Worm (Caenorhabditis elegans) whole organism, late embryonic: ENCODE measurements around the gene srx-134.

ENCODE experiments used
- C08G9.2 ChIP-seq: sonication (generic microtip); optimal IDR thresholded peaks from 2 replicates; lab custom pipeline; 2016; ENCODE audit warnings: mild to moderate bottlenecking, missing genetic modification characterization, moderate library complexity, missing compliant biosample characterization
- C38D4.7 ChIP-seq: fragments of 200-800 bp; sonication (Bioruptor generic); optimal IDR thresholded peaks from 2 replicates; lab custom pipeline; 2018; ENCODE audit warnings: mild to moderate bottlenecking, missing genetic modification characterization, moderate library complexity, missing compliant biosample characterization
- F13H6.1 ChIP-seq: sonication (generic microtip); optimal IDR thresholded peaks from 2 replicates; lab custom pipeline; 2016; ENCODE audit warnings: missing genetic modification characterization, missing compliant biosample characterization
- K02D7.2 ChIP-seq: sonication (generic microtip); optimal IDR thresholded peaks from 2 replicates; lab custom pipeline; 2017; ENCODE audit warnings: mild to moderate bottlenecking, missing genetic modification characterization, missing compliant biosample characterization
- K09A11.1 ChIP-seq: sonication (generic microtip); optimal IDR thresholded peaks from 2 replicates; lab custom pipeline; 2017; ENCODE audit warnings: antibody characterized with exemption, mild to moderate bottlenecking, missing genetic modification characterization, missing compliant biosample characterization; ENCODE audit not compliant: insufficient read depth
- T23F11.4 ChIP-seq: fragments of 200-800 bp; sonication (Bioruptor generic); optimal IDR thresholded peaks from 2 replicates; lab custom pipeline; 2018; ENCODE audit warnings: mild to moderate bottlenecking, missing genetic modification characterization, missing compliant biosample characterization
- Y22D7AL.16 ChIP-seq: sonication (generic microtip); optimal IDR thresholded peaks from 2 replicates; lab custom pipeline; 2016; ENCODE audit warnings: missing genetic modification characterization, missing compliant biosample characterization
- ama-1 ChIP-seq: fragments of 150-350 bp; optimal IDR thresholded peaks from 2 replicates; lab custom pipeline; 2014
- ceh-19 ChIP-seq: fragments of 200-800 bp; sonication (Bioruptor generic); optimal IDR thresholded peaks from 2 replicates; lab custom pipeline; 2018; ENCODE audit warnings: mild to moderate bottlenecking, missing genetic modification characterization, missing compliant biosample characterization
- ceh-22 ChIP-seq: sonication (generic microtip); optimal IDR thresholded peaks from 2 replicates; lab custom pipeline; 2017; ENCODE audit warnings: missing biosample characterization, missing genetic modification characterization
- ceh-30 ChIP-seq: fragments of 150-350 bp; optimal IDR thresholded peaks from 2 replicates; lab custom pipeline; 2014; ENCODE audit warnings: missing biosample characterization, missing genetic modification characterization
- ceh-34 ChIP-seq: sonication (generic microtip); optimal IDR thresholded peaks from 2 replicates; lab custom pipeline; 2016; ENCODE audit warnings: mild to moderate bottlenecking, missing genetic modification characterization, missing compliant biosample characterization
- ceh-6 ChIP-seq: fragments of 200-800 bp; sonication (Bioruptor generic); optimal IDR thresholded peaks from 2 replicates; lab custom pipeline; 2018; ENCODE audit warnings: mild to moderate bottlenecking, missing genetic modification characterization, missing compliant biosample characterization
- ceh-9 ChIP-seq: sonication (generic microtip); optimal IDR thresholded peaks from 2 replicates; lab custom pipeline; 2016; ENCODE audit warnings: mild to moderate bottlenecking, missing genetic modification characterization, inconsistent platforms, missing compliant biosample characterization
- che-1 ChIP-seq: sonication (generic microtip); optimal IDR thresholded peaks from 2 replicates; lab custom pipeline; 2016; ENCODE audit warnings: mild to moderate bottlenecking, missing genetic modification characterization, missing compliant biosample characterization
- elt-2 ChIP-seq: sonication (generic microtip); optimal IDR thresholded peaks from 2 replicates; lab custom pipeline; 2016; ENCODE audit warnings: missing genetic modification reagents, missing genetic modification characterization, missing compliant biosample characterization
- elt-4 ChIP-seq: sonication (generic microtip); optimal IDR thresholded peaks from 2 replicates; lab custom pipeline; 2016; ENCODE audit warnings: missing genetic modification characterization, missing compliant biosample characterization
- ets-4 ChIP-seq: sonication (generic microtip); optimal IDR thresholded peaks from 2 replicates; lab custom pipeline; 2016; ENCODE audit warnings: missing genetic modification characterization, missing compliant biosample characterization
- eyg-1 ChIP-seq: sonication (generic microtip); optimal IDR thresholded peaks from 2 replicates; lab custom pipeline; 2016; ENCODE audit warnings: missing genotype, missing genetic modification characterization, missing compliant biosample characterization
- fkh-6 ChIP-seq: sonication (generic microtip); optimal IDR thresholded peaks from 2 replicates; lab custom pipeline; 2016; ENCODE audit warnings: missing genetic modification characterization, missing compliant biosample characterization
- hlh-15 ChIP-seq: sonication (generic microtip); optimal IDR thresholded peaks from 2 replicates; lab custom pipeline; 2016; ENCODE audit warnings: missing genetic modification characterization, missing compliant biosample characterization
- hlh-30 ChIP-seq: sonication (generic microtip); optimal IDR thresholded peaks from 2 replicates; lab custom pipeline; 2017; ENCODE audit warnings: antibody characterized with exemption, missing genetic modification characterization, missing compliant biosample characterization; ENCODE audit not compliant: insufficient read depth
- hlh-6 ChIP-seq: sonication (generic microtip); optimal IDR thresholded peaks from 2 replicates; lab custom pipeline; 2016; ENCODE audit warnings: missing genotype, missing genetic modification characterization, missing compliant biosample characterization
- lim-6 ChIP-seq: sonication (generic microtip); optimal IDR thresholded peaks from 2 replicates; lab custom pipeline; 2016; ENCODE audit warnings: missing genetic modification characterization, missing compliant biosample characterization
- lin-11 ChIP-seq: fragments of 200-800 bp; sonication (Bioruptor generic); optimal IDR thresholded peaks from 2 replicates; lab custom pipeline; 2018; ENCODE audit warnings: mild to moderate bottlenecking, missing genetic modification characterization, missing compliant biosample characterization
- madf-2 ChIP-seq: sonication (generic microtip); optimal IDR thresholded peaks from 2 replicates; lab custom pipeline; 2017; ENCODE audit warnings: missing genetic modification characterization, missing compliant biosample characterization
- mec-3 ChIP-seq: sonication (generic microtip); optimal IDR thresholded peaks from 2 replicates; lab custom pipeline; 2016; ENCODE audit warnings: borderline replicate concordance, missing genetic modification characterization, missing compliant biosample characterization
- odd-2 ChIP-seq: sonication (generic microtip); optimal IDR thresholded peaks from 2 replicates; lab custom pipeline; 2017; ENCODE audit warnings: antibody characterized with exemption, mild to moderate bottlenecking, missing genetic modification characterization, missing compliant biosample characterization
- pag-3 ChIP-seq: sonication (generic microtip); optimal IDR thresholded peaks from 2 replicates; lab custom pipeline; 2016; ENCODE audit warnings: missing compliant biosample characterization, missing genetic modification characterization, borderline replicate concordance
- pha-2 ChIP-seq: sonication (generic microtip); optimal IDR thresholded peaks from 2 replicates; lab custom pipeline; 2017; ENCODE audit warnings: mild to moderate bottlenecking, missing genetic modification characterization, missing compliant biosample characterization
- pha-4 ChIP-seq: fragments of 150-350 bp; optimal IDR thresholded peaks from 2 replicates; lab custom pipeline; 2018; ENCODE audit warnings: missing biosample characterization, missing genetic modification reagents, missing genetic modification characterization
- rnt-1 ChIP-seq: sonication (generic microtip); optimal IDR thresholded peaks from 2 replicates; lab custom pipeline; 2016; ENCODE audit warnings: missing genetic modification characterization, missing compliant biosample characterization
- sox-2 ChIP-seq: fragments of 200-800 bp; sonication (Bioruptor generic); IDR thresholded peaks from 2 replicates; pipeline ENCODE4 v1.3.6; 2022; ENCODE audit warnings: missing genetic modification reagents, missing genetic modification characterization, missing compliant biosample characterization
- sox-4 ChIP-seq: sonication (generic microtip); optimal IDR thresholded peaks from 2 replicates; lab custom pipeline; 2017; ENCODE audit warnings: mild to moderate bottlenecking, missing genetic modification characterization, inconsistent platforms, missing compliant biosample characterization
- tbx-2 ChIP-seq: sonication (generic microtip); optimal IDR thresholded peaks from 2 replicates; lab custom pipeline; 2016; ENCODE audit warnings: missing genetic modification characterization, missing compliant biosample characterization
- ttx-3 ChIP-seq: sonication (generic microtip); optimal IDR thresholded peaks from 2 replicates; lab custom pipeline; 2016; ENCODE audit warnings: missing genetic modification reagents, missing genetic modification characterization, missing compliant biosample characterization
- unc-3 ChIP-seq, 2 experiments: fragments of 200-800 bp in 1 of 2; sonication (Bioruptor generic) in 1 of 2; sonication (generic microtip) in 1 of 2; conservative IDR thresholded peaks in 1 of 2; optimal IDR thresholded peaks in 1 of 2; 2 replicates each; pipeline versions ENCODE4 v1.3.6 to Lab custom; 2016 to 2022; ENCODE audit warnings: missing compliant biosample characterization in 2 of 2, missing genetic modification characterization in 2 of 2, missing genetic modification reagents in 1 of 2
- unc-55 ChIP-seq: sonication (generic microtip); optimal IDR thresholded peaks from 2 replicates; lab custom pipeline; 2017; ENCODE audit warnings: missing biosample characterization, missing genetic modification reagents, missing genetic modification characterization
- unc-86 ChIP-seq: sonication (generic microtip); optimal IDR thresholded peaks from 2 replicates; lab custom pipeline; 2016; ENCODE audit warnings: missing genetic modification characterization, missing compliant biosample characterization
- zip-5 ChIP-seq: sonication (generic microtip); optimal IDR thresholded peaks from 2 replicates; lab custom pipeline; 2016; ENCODE audit warnings: missing genetic modification characterization, missing compliant biosample characterization

srx-134 gene

ce11 chrV:13876529-13876928 is 20.3 kb upstream of the srx-134 start, which contains the start of gene T22G5.1:
T22G5.1 (plus strand) TSS chrV:13876829.
- TF ChIP-seq mec-3 (no peak), pha-2 (tag; lab: Kevin White, UChicago) (no peak), elt-4 (no peak), ceh-6 (GFP tag; lab: Kevin White, UChicago) (no peak), fkh-6 (tag; lab: Kevin White, UChicago) (no peak), K02D7.2 (tag; lab: Kevin White, UChicago) (no peak), eyg-1 (tag; lab: Kevin White, UChicago) (no peak), unc-55 (GFP tag; lab: Kevin White, UChicago) (no peak), lim-6 (tag; lab: Kevin White, UChicago) (no peak), hlh-6 (no peak), F13H6.1 (no peak), madf-2 (tag; lab: Kevin White, UChicago) (no peak), odd-2 (tag; lab: Kevin White, UChicago) (no peak), unc-3 (GFP tag; conservative IDR thresholded peaks at IDR 0.05; lab: Robert Waterston, UW) (no peak), unc-3 (tag; optimal IDR thresholded peaks at IDR 0.05; lab: Kevin White, UChicago) (no peak)

ce11 chrV:13873323-13873722 is 17.0 kb upstream of the srx-134 start:
- TF ChIP-seq pag-3 (no peak), K09A11.1 (tag; lab: Kevin White, UChicago) (no peak), ceh-19 (GFP tag; lab: Kevin White, UChicago) (no peak), Y22D7AL.16 (no peak), madf-2 (tag; lab: Kevin White, UChicago) (no peak), hlh-15 (no peak), ets-4 (no peak), ceh-34 (no peak), T23F11.4 (no peak), sox-4 (tag; lab: Kevin White, UChicago) (no peak), F13H6.1 (no peak), C38D4.7 (GFP tag; lab: Kevin White, UChicago) (no peak)
- TF ChIP-seq, all 69 proteins: peak for 0

ce11 chrV:13872895-13873294 is 16.6 kb upstream of the srx-134 start, which contains the start of gene cpt-5:
cpt-5 (plus strand) TSS chrV:13873195.
- TF ChIP-seq sox-2: no peak
- TF ChIP-seq ceh-9 (tag; lab: Kevin White, UChicago): no peak
- TF ChIP-seq zip-5 (tag; lab: Kevin White, UChicago): no peak
- TF ChIP-seq K09A11.1 (tag; lab: Kevin White, UChicago): no peak
- no peak for TF ChIP-seq rnt-1 (tag; lab: Kevin White, UChicago)
- no peak for TF ChIP-seq C38D4.7 (GFP tag; lab: Kevin White, UChicago)
- no peak for TF ChIP-seq elt-2 (tag; lab: Kevin White, UChicago)
- no peak for TF ChIP-seq pha-2 (tag; lab: Kevin White, UChicago)
- TF ChIP-seq ama-1 (lab: Kevin White, UChicago): no peak
- no peak for TF ChIP-seq odd-2 (tag; lab: Kevin White, UChicago)
- no peak for TF ChIP-seq lin-11
- TF ChIP-seq ceh-30 (tag; lab: Kevin White, UChicago): no peak
- TF ChIP-seq ceh-22 (tag; lab: Kevin White, UChicago): no peak
- TF ChIP-seq pha-4 (tag; lab: Kevin White, UChicago): no peak
- no peak for TF ChIP-seq ceh-19 (GFP tag; lab: Kevin White, UChicago)
- TF ChIP-seq ttx-3: no peak
- no peak for TF ChIP-seq unc-86 (tag; lab: Kevin White, UChicago)

- TF ChIP-seq F13H6.1: no peak
- no peak for TF ChIP-seq ttx-3
- no peak for TF ChIP-seq che-1 (tag; lab: Kevin White, UChicago)
- TF ChIP-seq hlh-30 (tag; lab: Kevin White, UChicago): no peak
- TF ChIP-seq tbx-2: no peak
- no peak for TF ChIP-seq Y22D7AL.16
- no peak for TF ChIP-seq sox-4 (tag; lab: Kevin White, UChicago)
- no peak for TF ChIP-seq C08G9.2
- no peak for TF ChIP-seq ceh-6 (GFP tag; lab: Kevin White, UChicago)
These were observed 13.3 kb upstream of the srx-134 start for ce11 chrV:13869551-13869950.
